Worm (Caenorhabditis elegans) whole organism, L4 larva: Measurements from ENCODE around the gene C26E6.1.

Experiments used
- D1046.2 ChIP-seq: fragments of 200-800 bp; sonication (Bioruptor generic); IDR thresholded peaks from 2 replicates; pipeline ENCODE4 v1.3.6; 2022; ENCODE audit warnings: missing genetic modification characterization, missing compliant biosample characterization
- F26F4.8 ChIP-seq: fragments of 200-800 bp; sonication (Bioruptor generic); conservative IDR thresholded peaks from 2 replicates; pipeline ENCODE4 v1.3.6; 2022; ENCODE audit warnings: missing genetic modification characterization, missing compliant biosample characterization
- T26A8.4 ChIP-seq: fragments of 200-800 bp; sonication (Bioruptor generic); IDR thresholded peaks from 2 replicates; pipeline ENCODE4 v1.3.6; 2022; ENCODE audit warnings: missing genetic modification characterization, missing compliant biosample characterization
- Y48G9A.11 ChIP-seq: fragments of 200-800 bp; sonication (Bioruptor generic); IDR thresholded peaks from 2 replicates; pipeline ENCODE4 v1.3.6; 2022; ENCODE audit warnings: missing genetic modification reagents, missing genetic modification characterization, missing compliant biosample characterization
- Y5F2A.4 ChIP-seq: fragments of 200-800 bp; sonication (Bioruptor generic); optimal IDR thresholded peaks from 2 replicates; lab custom pipeline; 2018; ENCODE audit warnings: mild to moderate bottlenecking, missing genetic modification characterization, missing compliant biosample characterization
- ZK546.5 ChIP-seq, 2 experiments: sonication (generic microtip); optimal IDR thresholded peaks; 2 replicates each; lab custom pipeline; 2017; ENCODE audit warnings: missing biosample characterization in 2 of 2, missing genetic modification characterization in 2 of 2
- ama-1 ChIP-seq: fragments of 150-350 bp; optimal IDR thresholded peaks from 2 replicates; lab custom pipeline; 2014; ENCODE audit warnings: inconsistent platforms, mixed read lengths
- arid-1 ChIP-seq: fragments of 200-800 bp; sonication (Bioruptor generic); conservative IDR thresholded peaks from 2 replicates; pipeline ENCODE4 v1.3.6; 2022; ENCODE audit warnings: missing genetic modification reagents, missing genetic modification characterization, missing compliant biosample characterization
- attf-4 ChIP-seq: sonication (generic microtip); optimal IDR thresholded peaks from 3 replicates; lab custom pipeline; 2017; ENCODE audit warnings: missing biosample characterization, missing genetic modification characterization
- ceh-20 ChIP-seq: fragments of 200-800 bp; sonication (Bioruptor generic); IDR thresholded peaks from 2 replicates; pipeline ENCODE4 v1.3.6; 2022; ENCODE audit warnings: missing genetic modification reagents, missing genetic modification characterization, missing compliant biosample characterization
- ctbp-1 ChIP-seq: fragments of 200-800 bp; sonication (Bioruptor generic); IDR thresholded peaks from 2 replicates; pipeline ENCODE4 v1.3.6; 2022; ENCODE audit warnings: missing genetic modification reagents, missing genetic modification characterization, missing compliant biosample characterization
- daf-19 ChIP-seq: fragments of 200-800 bp; sonication (Bioruptor generic); conservative IDR thresholded peaks from 2 replicates; pipeline ENCODE4 v1.3.6; 2022; ENCODE audit warnings: missing genetic modification characterization, missing compliant biosample characterization
- daf-8 ChIP-seq: fragments of 200-800 bp; sonication (Bioruptor generic); IDR thresholded peaks from 2 replicates; pipeline ENCODE4 v1.3.6; 2022; ENCODE audit warnings: missing genetic modification characterization, missing compliant biosample characterization
- dmd-6 ChIP-seq: fragments of 200-800 bp; sonication (Bioruptor generic); IDR thresholded peaks from 2 replicates; pipeline ENCODE4 v1.3.6; 2022; ENCODE audit warnings: missing genetic modification reagents, missing genetic modification characterization, missing compliant biosample characterization
- dmd-8 ChIP-seq: fragments of 200-800 bp; sonication (Bioruptor generic); IDR thresholded peaks from 2 replicates; pipeline ENCODE4 v1.3.6; 2022; ENCODE audit warnings: missing genetic modification characterization, missing compliant biosample characterization
- dpl-1 ChIP-seq: fragments of 150-350 bp; optimal IDR thresholded peaks from 2 replicates; lab custom pipeline; 2014; ENCODE audit warnings: missing biosample characterization, missing genetic modification reagents, missing genetic modification characterization
- duxl-1 ChIP-seq: sonication (generic microtip); optimal IDR thresholded peaks from 2 replicates; lab custom pipeline; 2016; ENCODE audit warnings: mild to moderate bottlenecking, missing genetic modification characterization, moderate library complexity, missing compliant biosample characterization; ENCODE audit not compliant: poor library complexity
- dve-1 ChIP-seq: sonication (generic microtip); optimal IDR thresholded peaks from 2 replicates; lab custom pipeline; 2017; ENCODE audit warnings: antibody characterized with exemption, mild to moderate bottlenecking, missing genetic modification characterization, missing compliant biosample characterization; ENCODE audit not compliant: insufficient read depth
- egl-27 ChIP-seq: sonication (generic microtip); optimal IDR thresholded peaks from 3 replicates; lab custom pipeline; 2017; ENCODE audit warnings: missing biosample characterization, missing genetic modification reagents, missing genetic modification characterization
- egl-43 ChIP-seq: fragments of 200-800 bp; sonication (Bioruptor generic); IDR thresholded peaks from 2 replicates; pipeline ENCODE4 v1.3.6; 2022; ENCODE audit warnings: missing genetic modification reagents, missing genetic modification characterization, missing compliant biosample characterization
- fkh-10 ChIP-seq: fragments of 150-350 bp; optimal IDR thresholded peaks from 2 replicates; lab custom pipeline; 2014; ENCODE audit warnings: missing biosample characterization, missing genetic modification reagents, missing genetic modification characterization
- fos-1 ChIP-seq: fragments of 150-350 bp; optimal IDR thresholded peaks from 2 replicates; lab custom pipeline; 2014; ENCODE audit warnings: missing biosample characterization, missing genetic modification characterization
- gei-8 ChIP-seq: fragments of 200-800 bp; sonication (Bioruptor generic); optimal IDR thresholded peaks from 2 replicates; lab custom pipeline; 2018; ENCODE audit warnings: mild to moderate bottlenecking, missing genetic modification characterization, missing compliant biosample characterization
- hlh-11 ChIP-seq: fragments of 200-800 bp; sonication (Bioruptor generic); optimal IDR thresholded peaks from 2 replicates; lab custom pipeline; 2018; ENCODE audit warnings: mild to moderate bottlenecking, missing genetic modification characterization, missing compliant biosample characterization
- lim-7 ChIP-seq: fragments of 200-800 bp; sonication (Bioruptor generic); IDR thresholded peaks from 2 replicates; pipeline ENCODE4 v1.3.6; 2022; ENCODE audit warnings: missing genetic modification characterization, missing compliant biosample characterization
- lin-29 ChIP-seq: fragments of 200-800 bp; sonication (Bioruptor generic); IDR thresholded peaks from 2 replicates; pipeline ENCODE4 v1.3.6; 2022; ENCODE audit warnings: missing genetic modification reagents, missing genetic modification characterization, missing compliant biosample characterization
- lin-38 ChIP-seq: fragments of 200-800 bp; sonication (Bioruptor generic); IDR thresholded peaks from 2 replicates; pipeline ENCODE4 v1.3.6; 2022; ENCODE audit warnings: missing genetic modification reagents, missing genetic modification characterization, missing compliant biosample characterization
- lin-39 ChIP-seq: fragments of 150-350 bp; optimal IDR thresholded peaks from 2 replicates; lab custom pipeline; 2014; ENCODE audit warnings: missing biosample characterization, missing genetic modification reagents, missing genetic modification characterization
- lsy-2 ChIP-seq, 2 experiments: fragments of 150-350 bp in 1 of 2; sonication (generic microtip) in 1 of 2; optimal IDR thresholded peaks; 2 replicates each; lab custom pipeline; 2014 to 2017; ENCODE audit warnings: missing biosample characterization in 2 of 2, missing genetic modification characterization in 2 of 2
- madf-5 ChIP-seq, 2 experiments: fragments of 200-800 bp; sonication (Bioruptor generic); IDR thresholded peaks; 2 replicates each; pipeline ENCODE4 v1.3.6; 2022; ENCODE audit warnings: missing compliant biosample characterization in 2 of 2, missing genetic modification characterization in 2 of 2
- mdl-1 ChIP-seq, 2 experiments: fragments of 150-350 bp in 1 of 2; sonication (generic microtip) in 1 of 2; optimal IDR thresholded peaks; 2 replicates each; lab custom pipeline; 2014 to 2017; ENCODE audit warnings: missing biosample characterization in 2 of 2, missing genetic modification characterization in 2 of 2
- mdt-29 ChIP-seq: fragments of 200-800 bp; sonication (Bioruptor generic); IDR thresholded peaks from 2 replicates; pipeline ENCODE4 v1.3.6; 2022; ENCODE audit warnings: missing genetic modification reagents, missing genetic modification characterization, missing compliant biosample characterization
- mes-2 ChIP-seq: sonication (generic microtip); optimal IDR thresholded peaks from 2 replicates; lab custom pipeline; 2016; ENCODE audit warnings: missing genotype, mild to moderate bottlenecking, missing genetic modification characterization, missing compliant biosample characterization; ENCODE audit not compliant: poor library complexity, severe bottlenecking
- mxl-3 ChIP-seq: fragments of 200-800 bp; sonication (Bioruptor generic); optimal IDR thresholded peaks from 2 replicates; lab custom pipeline; 2018; ENCODE audit warnings: mild to moderate bottlenecking, missing genetic modification characterization, missing compliant biosample characterization
- nhr-10 ChIP-seq: fragments of 150-350 bp; optimal IDR thresholded peaks from 2 replicates; lab custom pipeline; 2014; ENCODE audit warnings: missing biosample characterization, missing genetic modification characterization
- nhr-237 ChIP-seq: sonication (generic microtip); optimal IDR thresholded peaks from 2 replicates; lab custom pipeline; 2017; ENCODE audit warnings: missing biosample characterization, missing genetic modification characterization
- nhr-25 ChIP-seq: sonication (generic microtip); optimal IDR thresholded peaks from 2 replicates; lab custom pipeline; 2017; ENCODE audit warnings: missing genetic modification characterization, mild to moderate bottlenecking, missing compliant biosample characterization, antibody characterized with exemption, moderate library complexity, borderline replicate concordance; ENCODE audit not compliant: insufficient read depth
- nhr-41 ChIP-seq: fragments of 200-800 bp; sonication (Bioruptor generic); IDR thresholded peaks from 2 replicates; pipeline ENCODE4 v1.3.6; 2022; ENCODE audit warnings: missing genetic modification reagents, missing genetic modification characterization, missing compliant biosample characterization
- nhr-42 ChIP-seq: fragments of 200-800 bp; sonication (Bioruptor generic); IDR thresholded peaks from 2 replicates; pipeline ENCODE4 v1.3.6; 2022; ENCODE audit warnings: missing genetic modification characterization, missing compliant biosample characterization
- nhr-48 ChIP-seq: sonication (generic microtip); optimal IDR thresholded peaks from 2 replicates; lab custom pipeline; 2016; ENCODE audit warnings: mild to moderate bottlenecking, missing genetic modification characterization, missing compliant biosample characterization
- pqm-1 ChIP-seq: sonication (generic microtip); optimal IDR thresholded peaks from 2 replicates; lab custom pipeline; 2017; ENCODE audit warnings: missing biosample characterization, missing genetic modification characterization
- saeg-2 ChIP-seq: fragments of 200-800 bp; sonication (Bioruptor generic); IDR thresholded peaks from 2 replicates; pipeline ENCODE4 v1.3.6; 2022; ENCODE audit warnings: missing genetic modification reagents, missing genetic modification characterization, missing compliant biosample characterization
- sdz-12 ChIP-seq: fragments of 200-800 bp; sonication (Bioruptor generic); optimal IDR thresholded peaks from 2 replicates; lab custom pipeline; 2018; ENCODE audit warnings: mild to moderate bottlenecking, missing genetic modification characterization, missing compliant biosample characterization
- skn-1 ChIP-seq: fragments of 150-350 bp; optimal IDR thresholded peaks from 2 replicates; lab custom pipeline; 2014; ENCODE audit warnings: missing biosample characterization, missing genetic modification characterization
- zag-1 ChIP-seq: fragments of 150-350 bp; optimal IDR thresholded peaks from 2 replicates; lab custom pipeline; 2014; ENCODE audit warnings: missing biosample characterization, missing genetic modification characterization
- zfp-2 ChIP-seq: sonication (generic microtip); optimal IDR thresholded peaks from 2 replicates; lab custom pipeline; 2016; ENCODE audit warnings: mild to moderate bottlenecking, missing genetic modification characterization, missing compliant biosample characterization
- zfp-3 ChIP-seq: fragments of 200-800 bp; sonication (Bioruptor generic); conservative IDR thresholded peaks from 2 replicates; pipeline ENCODE4 v1.3.6; 2022; ENCODE audit warnings: missing genetic modification reagents, missing genetic modification characterization, missing compliant biosample characterization
- zip-2 ChIP-seq: fragments of 150-350 bp; optimal IDR thresholded peaks from 2 replicates; lab custom pipeline; 2014; ENCODE audit warnings: missing biosample characterization, missing genetic modification characterization
- ztf-11 ChIP-seq: fragments of 150-350 bp; optimal IDR thresholded peaks from 2 replicates; lab custom pipeline; 2014; ENCODE audit warnings: missing biosample characterization, missing genetic modification characterization
- ztf-7 ChIP-seq: fragments of 150-350 bp; optimal IDR thresholded peaks from 2 replicates; lab custom pipeline; 2014; ENCODE audit warnings: missing biosample characterization, missing genetic modification characterization

Gene C26E6.1

DNA sequence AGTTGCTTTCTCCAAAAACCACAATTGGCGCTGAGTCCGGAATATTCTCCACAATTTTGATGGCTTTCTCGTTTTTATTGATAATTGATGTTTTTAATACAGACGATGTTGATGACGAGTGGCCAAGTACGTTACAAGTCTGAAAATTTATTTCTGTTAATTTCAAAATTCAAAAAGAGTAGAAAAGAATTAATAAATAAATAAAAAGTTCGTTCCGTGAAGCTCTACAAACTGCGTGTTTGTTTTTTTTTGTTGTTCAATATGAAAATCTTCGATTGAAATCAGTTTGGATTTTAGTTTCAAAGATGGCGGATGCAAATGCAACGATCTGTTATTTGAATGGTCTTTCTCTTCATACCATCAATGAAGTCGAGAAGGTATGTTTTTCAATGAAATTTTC lies 45.7 kb upstream of the C26E6.1 start, which contains the start of gene F26F4.2:
Gene F26F4.2 (plus strand): TSS at position 301 of the 400 bp plus-strand sequence.
- no peak for TF ChIP-seq lin-38 (GFP tag; lab: Robert Waterston, UW)
- TF ChIP-seq saeg-2 (GFP tag; lab: Robert Waterston, UW), result no peak
- TF ChIP-seq dmd-8 (GFP tag; lab: Robert Waterston, UW), result no peak

DNA sequence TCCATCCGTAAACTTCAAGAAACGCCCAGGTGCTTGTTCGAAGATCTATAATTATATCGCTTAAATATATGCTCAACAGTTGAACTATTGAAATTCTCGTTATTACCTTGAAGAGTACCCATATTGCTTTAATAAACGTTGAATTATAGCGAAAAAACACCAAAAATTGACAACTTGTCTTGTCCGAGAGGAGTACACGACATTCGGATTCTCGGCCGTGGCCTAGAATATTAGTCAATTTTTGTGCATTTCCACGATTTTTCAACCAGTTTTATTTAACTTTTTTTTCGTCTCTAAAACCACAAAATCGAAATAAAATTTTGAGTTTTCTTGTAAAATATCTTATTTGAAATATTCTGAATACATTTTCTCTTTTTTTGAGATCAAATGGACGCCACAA lies 44.3 kb upstream of the C26E6.1 start, which contains the start of the genes F26F4.9 and cee-1:
Gene F26F4.9 (minus strand): TSS at position 205 of the 400 bp plus-strand sequence.
Gene cee-1 (plus strand): TSS at position 383 of the 400 bp plus-strand sequence.
- TF ChIP-seq mdt-29 (GFP tag; lab: Robert Waterston, UW), result no peak
- no peak for TF ChIP-seq ZK546.5 (tag; optimal IDR thresholded peaks at IDR 0.05; lab: Kevin White, UChicago)
- no peak for TF ChIP-seq nhr-25 (tag; lab: Kevin White, UChicago)
- no peak for TF ChIP-seq dmd-8 (GFP tag; lab: Robert Waterston, UW)
- TF ChIP-seq fos-1 (tag; lab: Kevin White, UChicago), result no peak
- no peak for TF ChIP-seq lin-38 (GFP tag; lab: Robert Waterston, UW)
- peak; percentile 97 for TF ChIP-seq mes-2 (tag; lab: Kevin White, UChicago)
- no peak for TF ChIP-seq mxl-3 (GFP tag; lab: Kevin White, UChicago)
- no peak for TF ChIP-seq lin-39 (tag; lab: Kevin White, UChicago)
- TF ChIP-seq skn-1 (tag; lab: Kevin White, UChicago), result no peak
- TF ChIP-seq F26F4.8 (GFP tag; lab: Robert Waterston, UW), result no peak
- TF ChIP-seq daf-8 (GFP tag; lab: Robert Waterston, UW), result no peak
- TF ChIP-seq zfp-2 (tag; lab: Kevin White, UChicago), result no peak
- TF ChIP-seq lsy-2 (tag; optimal IDR thresholded peaks at IDR 0.05; lab: Kevin White, UChicago), result peak in 1 of 2 experiments; percentile 74
- no peak for TF ChIP-seq daf-19
- no peak for TF ChIP-seq T26A8.4 (GFP tag; lab: Robert Waterston, UW)
- no peak for TF ChIP-seq zag-1 (tag; lab: Kevin White, UChicago)
- TF ChIP-seq hlh-11 (tag; lab: Kevin White, UChicago), result peak; percentile 3
- no peak for TF ChIP-seq lim-7
- TF ChIP-seq egl-43, result no peak
- no peak for TF ChIP-seq ctbp-1
- TF ChIP-seq ztf-7 (tag; lab: Kevin White, UChicago), result no peak
- no peak for TF ChIP-seq mdl-1 (tag; optimal IDR thresholded peaks at IDR 0.05; lab: Kevin White, UChicago)
- TF ChIP-seq Y5F2A.4 (GFP tag; lab: Kevin White, UChicago), result no peak
- TF ChIP-seq egl-27 (tag; lab: Kevin White, UChicago), result no peak
- TF ChIP-seq zip-2, result no peak
- TF ChIP-seq lin-29 (GFP tag; lab: Robert Waterston, UW), result no peak
- TF ChIP-seq zfp-3 (GFP tag; lab: Robert Waterston, UW), result no peak
- no peak for TF ChIP-seq arid-1 (GFP tag; lab: Robert Waterston, UW)
- no peak for TF ChIP-seq nhr-41 (GFP tag; lab: Robert Waterston, UW)
- no peak for TF ChIP-seq ceh-20 (GFP tag; lab: Robert Waterston, UW)
- no peak for TF ChIP-seq nhr-10 (tag; lab: Kevin White, UChicago)
- TF ChIP-seq gei-8 (GFP tag; lab: Kevin White, UChicago), result no peak
- peak; percentile 19; the same call in 1 of the 2 replicates for TF ChIP-seq dmd-6
- TF ChIP-seq Y48G9A.11 (GFP tag; lab: Robert Waterston, UW), result 0 out of 2 replicates have a peak, but pooled peaks have one; percentile 15
- TF ChIP-seq nhr-237 (tag; lab: Kevin White, UChicago), result no peak
- no peak for TF ChIP-seq D1046.2
- no peak for TF ChIP-seq attf-4 (tag; lab: Kevin White, UChicago)
- peak; percentile 44 for TF ChIP-seq dve-1
- TF ChIP-seq madf-5 (GFP tag; IDR thresholded peaks at IDR 0.05; lab: Robert Waterston, UW), result no peak
- no peak for TF ChIP-seq fkh-10 (GFP tag; lab: Kevin White, UChicago)
- no peak for TF ChIP-seq ztf-11
- TF ChIP-seq sdz-12 (GFP tag; lab: Kevin White, UChicago), result no peak
- no peak for TF ChIP-seq nhr-48 (tag; lab: Kevin White, UChicago)
- TF ChIP-seq nhr-42, result no peak
- TF ChIP-seq dpl-1 (GFP tag; lab: Kevin White, UChicago), result peak; percentile 78
- no peak for TF ChIP-seq duxl-1
- TF ChIP-seq ama-1 (lab: Kevin White, UChicago), result no peak
- TF ChIP-seq pqm-1, result no peak
